Fruit fly (Drosophila melanogaster): ENCODE measurements around the gene CG12985.

The CG12985 gene

DNA sequence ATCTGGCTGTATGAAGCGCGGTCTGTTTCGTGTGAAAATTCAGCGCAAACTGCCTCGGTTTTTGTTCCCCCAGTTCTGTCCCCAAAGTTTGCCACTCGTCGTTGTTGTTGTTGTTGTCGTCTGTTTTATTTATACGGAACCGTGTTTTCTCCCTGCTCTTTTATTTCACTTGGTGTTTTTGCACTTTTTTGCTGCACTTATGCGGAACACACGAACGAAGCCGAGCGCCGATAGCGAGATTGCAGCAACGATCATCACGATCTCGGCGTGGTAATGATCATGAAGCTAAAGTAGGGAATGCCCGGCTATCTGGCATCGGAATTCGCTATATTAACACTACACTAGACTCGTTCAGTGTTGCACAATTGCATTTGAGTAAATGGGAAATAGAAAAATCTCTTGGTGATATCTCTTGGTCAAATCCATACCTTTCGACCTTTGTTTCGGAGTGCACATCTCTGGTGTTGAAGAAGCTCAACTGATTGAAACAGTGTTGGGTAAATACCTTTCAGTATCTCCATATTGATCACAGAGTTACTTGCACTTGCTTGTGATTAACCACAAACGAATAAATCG is 8.4 kb upstream of the CG12985 start (continued):
- TF ChIP-seq Lpt (GFP tag; optimal IDR thresholded peaks at IDR 0.05): peak; percentile 27
- peak; percentile 6 for TF ChIP-seq CG11762 (GFP tag; optimal IDR thresholded peaks at IDR 0.05; ENCODE audit: insufficient read depth)
- TF ChIP-seq Sox15 (GFP tag; optimal IDR thresholded peaks at IDR 0.05): peak; percentile 30
- peak; percentile 41 for TF ChIP-seq Ets21C (GFP tag; optimal IDR thresholded peaks at IDR 0.05)
- TF ChIP-seq CG6276 (GFP tag; optimal IDR thresholded peaks at IDR 0.05): peak; percentile 27
- TF ChIP-seq esn (GFP tag; optimal IDR thresholded peaks at IDR 0.05): peak; percentile 59
- peak; percentile 58 for TF ChIP-seq CG3919 (GFP tag; optimal IDR thresholded peaks at IDR 0.05)
- TF ChIP-seq svp (GFP tag): peak; percentile 86
- no peak for TF ChIP-seq CG8119 (GFP tag; IDR thresholded peaks at IDR 0.05)
- TF ChIP-seq Met (GFP tag; optimal IDR thresholded peaks at IDR 0.05): peak; percentile 67
- TF ChIP-seq CG16779 (tag; optimal IDR thresholded peaks at IDR 0.05): peak; percentile 20
- peak; percentile 31 for TF ChIP-seq CG10631 (GFP tag; optimal IDR thresholded peaks at IDR 0.05)
- TF ChIP-seq pdm3 (GFP tag; optimal IDR thresholded peaks at IDR 0.05): peak; percentile 46
- TF ChIP-seq fkh (GFP tag; optimal IDR thresholded peaks at IDR 0.05): no peak
- TF ChIP-seq CG10669 (GFP tag; optimal IDR thresholded peaks at IDR 0.05): no peak
- TF ChIP-seq Blimp-1 (GFP tag; optimal IDR thresholded peaks at IDR 0.05): no peak
- peak; percentile 25 for TF ChIP-seq Eip93F (GFP tag; optimal IDR thresholded peaks at IDR 0.05)
- peak; percentile 64 for TF ChIP-seq CG31627 (GFP tag; optimal IDR thresholded peaks at IDR 0.05)
- no peak for TF ChIP-seq spab (GFP tag; optimal IDR thresholded peaks at IDR 0.05)
- TF ChIP-seq CG6808 (GFP tag; optimal IDR thresholded peaks at IDR 0.05): peak; percentile 44
- TF ChIP-seq fd59A (GFP tag; optimal IDR thresholded peaks at IDR 0.05): no peak
- TF ChIP-seq fd85E (GFP tag; optimal IDR thresholded peaks at IDR 0.05): no peak
- TF ChIP-seq Hr38 (GFP tag; optimal IDR thresholded peaks at IDR 0.05): no peak
- no peak for TF ChIP-seq dac (GFP tag; optimal IDR thresholded peaks at IDR 0.05)
- TF ChIP-seq cyc (GFP tag; optimal IDR thresholded peaks at IDR 0.05): peak; percentile 56
- TF ChIP-seq eg (GFP tag; IDR thresholded peaks at IDR 0.05): peak; percentile 55; the same call in 1 of the 3 replicates
- TF ChIP-seq CG34406 (GFP tag; optimal IDR thresholded peaks at IDR 0.05): peak; percentile 4
- peak; percentile 86 for TF ChIP-seq Eip78C (GFP tag)
- no peak for TF ChIP-seq Gug (GFP tag; IDR thresholded peaks at IDR 0.05)
- no peak for TF ChIP-seq CG3032 (tag; optimal IDR thresholded peaks at IDR 0.05)
- 0 out of 2 replicates have a peak, but pooled peaks have one; percentile 19 for TF ChIP-seq CG15336 (GFP tag; IDR thresholded peaks at IDR 0.05)
- TF ChIP-seq vri (GFP tag; optimal IDR thresholded peaks at IDR 0.05): no peak
- peak; percentile 17 for TF ChIP-seq CG9139 (GFP tag; optimal IDR thresholded peaks at IDR 0.05)
- TF ChIP-seq net (GFP tag; optimal IDR thresholded peaks at IDR 0.05): peak; percentile 28
- TF ChIP-seq CG8632 (GFP tag; optimal IDR thresholded peaks at IDR 0.05): peak; percentile 1
- TF ChIP-seq salr (GFP tag; optimal IDR thresholded peaks at IDR 0.05): no peak

DNA sequence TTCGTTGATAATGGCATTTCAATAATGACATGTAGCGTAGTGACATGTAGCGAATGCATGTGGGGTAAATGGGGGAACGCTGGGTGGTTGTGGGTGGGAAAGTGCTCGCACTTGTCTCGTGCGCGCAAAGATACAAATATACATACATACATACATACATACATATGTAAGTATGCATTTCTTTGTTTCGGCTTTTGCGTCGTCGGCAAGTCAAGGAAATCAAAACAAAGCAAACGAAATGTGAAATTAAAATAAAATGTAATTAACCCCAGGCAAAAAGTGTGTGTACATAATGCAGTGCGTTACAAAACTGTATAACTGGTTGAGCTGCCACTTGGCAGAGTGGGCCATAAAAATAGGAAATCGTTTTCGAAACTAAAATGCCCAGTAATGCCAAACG is 7.8 kb upstream of the CG12985 start:
- TF ChIP-seq cyc (GFP tag; optimal IDR thresholded peaks at IDR 0.05): no peak
- TF ChIP-seq fd59A (GFP tag; optimal IDR thresholded peaks at IDR 0.05): no peak
- no peak for TF ChIP-seq Hr4 (GFP tag; optimal IDR thresholded peaks at IDR 0.05)
- TF ChIP-seq net (GFP tag; optimal IDR thresholded peaks at IDR 0.05): no peak
- no peak for TF ChIP-seq CG32006 (GFP tag; optimal IDR thresholded peaks at IDR 0.05)
- TF ChIP-seq Met (GFP tag; optimal IDR thresholded peaks at IDR 0.05): peak; percentile 32
- TF ChIP-seq eg (GFP tag; IDR thresholded peaks at IDR 0.05): no peak
- TF ChIP-seq fd85E (GFP tag; optimal IDR thresholded peaks at IDR 0.05): no peak
- TF ChIP-seq CG15336 (GFP tag; IDR thresholded peaks at IDR 0.05): no peak
- TF ChIP-seq spab (GFP tag; optimal IDR thresholded peaks at IDR 0.05): no peak
- no peak for TF ChIP-seq CG16779 (tag; optimal IDR thresholded peaks at IDR 0.05)
- TF ChIP-seq CG8319 (GFP tag; optimal IDR thresholded peaks at IDR 0.05): no peak
- TF ChIP-seq Hr39 (GFP tag; optimal IDR thresholded peaks at IDR 0.05): no peak
- TF ChIP-seq CG4318 (GFP tag; optimal IDR thresholded peaks at IDR 0.05): no peak
- TF ChIP-seq Ets21C (GFP tag; optimal IDR thresholded peaks at IDR 0.05): no peak
- no peak for TF ChIP-seq OdsH (GFP tag; optimal IDR thresholded peaks at IDR 0.05)
- TF ChIP-seq CG3919 (GFP tag; optimal IDR thresholded peaks at IDR 0.05): no peak
- TF ChIP-seq Eip78C (GFP tag): peak; percentile 41
- no peak for TF ChIP-seq CG34406 (GFP tag; optimal IDR thresholded peaks at IDR 0.05)
- TF ChIP-seq CG1621 (tag; optimal IDR thresholded peaks at IDR 0.05): no peak
- TF ChIP-seq pdm3 (GFP tag; optimal IDR thresholded peaks at IDR 0.05): no peak
- TF ChIP-seq Blimp-1 (GFP tag; optimal IDR thresholded peaks at IDR 0.05): no peak
- no peak for TF ChIP-seq acj6 (GFP tag; optimal IDR thresholded peaks at IDR 0.05)
- no peak for TF ChIP-seq vri (GFP tag; optimal IDR thresholded peaks at IDR 0.05)
- no peak for TF ChIP-seq Sox15 (GFP tag; optimal IDR thresholded peaks at IDR 0.05)
- TF ChIP-seq Lpt (GFP tag; optimal IDR thresholded peaks at IDR 0.05): no peak
- TF ChIP-seq ss (GFP tag; optimal IDR thresholded peaks at IDR 0.05): no peak
- no peak for TF ChIP-seq fkh (GFP tag; optimal IDR thresholded peaks at IDR 0.05)
- TF ChIP-seq CG10669 (GFP tag; optimal IDR thresholded peaks at IDR 0.05): no peak
- TF ChIP-seq CG31627 (GFP tag; optimal IDR thresholded peaks at IDR 0.05): no peak
- TF ChIP-seq Eip93F (GFP tag; optimal IDR thresholded peaks at IDR 0.05): peak; percentile 64
- TF ChIP-seq CG9139 (GFP tag; optimal IDR thresholded peaks at IDR 0.05): no peak
- no peak for TF ChIP-seq Gug (GFP tag; IDR thresholded peaks at IDR 0.05)
- peak; percentile 15 for TF ChIP-seq Sox14 (GFP tag; optimal IDR thresholded peaks at IDR 0.05)
- TF ChIP-seq CG11294 (GFP tag; IDR thresholded peaks at IDR 0.05): no peak
